Worm (Caenorhabditis elegans): ENCODE data around the gene bus-1.

ce11 chrV:9035685-9036084 lies 11.1 kb upstream of the bus-1 start, which contains the start of gene srsx-34:
- TF ChIP-seq elt-3 (tag; optimal IDR thresholded peaks at IDR 0.05), result no peak
- TF ChIP-seq egl-27 (tag; optimal IDR thresholded peaks at IDR 0.05), result no peak
- TF ChIP-seq nhr-237 (tag; optimal IDR thresholded peaks at IDR 0.05), result no peak
- TF ChIP-seq lin-13 (GFP tag; optimal IDR thresholded peaks at IDR 0.05), result no peak

All from whole organism, L2 larva.